Worm (Caenorhabditis elegans): ENCODE data around the gene ift-139.

The ift-139 gene

DNA sequence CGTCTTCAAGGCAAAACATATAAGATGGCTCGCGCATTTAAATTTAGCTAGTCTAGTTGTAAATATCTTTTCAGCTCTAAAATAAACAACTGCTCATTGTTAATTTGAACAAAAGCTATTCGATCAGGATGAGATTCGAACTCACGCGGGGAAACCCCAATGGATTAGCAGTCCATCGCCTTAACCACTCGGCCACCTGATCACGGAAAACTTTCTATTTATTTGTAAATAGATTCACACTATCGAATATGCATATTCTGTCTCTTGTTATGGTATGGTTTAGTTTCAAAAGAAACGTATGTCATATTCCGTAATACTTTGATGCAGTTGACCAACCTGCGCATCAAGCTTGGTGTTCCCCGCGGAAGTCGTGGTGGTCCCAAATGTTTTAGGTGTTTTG, 16.9 kb upstream of the ift-139 start:
- no peak for TF ChIP-seq gmeb-1 (tag; optimal IDR thresholded peaks at IDR 0.05)
- no peak for TF ChIP-seq sma-3 (GFP tag; optimal IDR thresholded peaks at IDR 0.05)
- TF ChIP-seq mbf-1 (tag; optimal IDR thresholded peaks at IDR 0.05) = no peak
- no peak for TF ChIP-seq nhr-237 (tag; optimal IDR thresholded peaks at IDR 0.05)

ce11 chrIII:6055706-6056105, 16.4 kb upstream of the ift-139 start, which contains the start of gene F40H6.5:
Gene F40H6.5 (minus strand): TSS chrIII:6055806.
- TF ChIP-seq mab-5 (tag; optimal IDR thresholded peaks at IDR 0.05) = no peak
- TF ChIP-seq F13H6.1 (tag; optimal IDR thresholded peaks at IDR 0.05) = no peak
- no peak for TF ChIP-seq lin-13 (GFP tag; optimal IDR thresholded peaks at IDR 0.05)
- TF ChIP-seq ztf-4 (tag; optimal IDR thresholded peaks at IDR 0.05) = no peak
- TF ChIP-seq nhr-12 (tag; optimal IDR thresholded peaks at IDR 0.05) = no peak
- TF ChIP-seq nhr-77 (tag; optimal IDR thresholded peaks at IDR 0.05) = no peak
- no peak for TF ChIP-seq nhr-11 (tag; optimal IDR thresholded peaks at IDR 0.05)
- no peak for TF ChIP-seq C34F6.9 (tag; optimal IDR thresholded peaks at IDR 0.05)
- no peak for TF ChIP-seq nhr-21 (tag; optimal IDR thresholded peaks at IDR 0.05)
- no peak for TF ChIP-seq peb-1 (tag; optimal IDR thresholded peaks at IDR 0.05)
- TF ChIP-seq elt-1 (tag; optimal IDR thresholded peaks at IDR 0.05) = no peak
- no peak for TF ChIP-seq skn-1 (tag; optimal IDR thresholded peaks at IDR 0.05)
- no peak for TF ChIP-seq nhr-23 (tag; optimal IDR thresholded peaks at IDR 0.05)
- no peak for TF ChIP-seq dmd-4 (tag; optimal IDR thresholded peaks at IDR 0.05)
- no peak for TF ChIP-seq nhr-10 (tag; optimal IDR thresholded peaks at IDR 0.05)
- TF ChIP-seq blmp-1 (tag; optimal IDR thresholded peaks at IDR 0.05; ENCODE audit: insufficient read depth) = no peak
- TF ChIP-seq sma-9 (GFP tag; optimal IDR thresholded peaks at IDR 0.05) = no peak
- TF ChIP-seq sma-9 (tag; optimal IDR thresholded peaks at IDR 0.05) = no peak
- no peak for TF ChIP-seq ceh-82 (tag; optimal IDR thresholded peaks at IDR 0.05)
- TF ChIP-seq gmeb-1 (tag; optimal IDR thresholded peaks at IDR 0.05) = no peak
- no peak for TF ChIP-seq sem-4 (tag; optimal IDR thresholded peaks at IDR 0.05)

DNA sequence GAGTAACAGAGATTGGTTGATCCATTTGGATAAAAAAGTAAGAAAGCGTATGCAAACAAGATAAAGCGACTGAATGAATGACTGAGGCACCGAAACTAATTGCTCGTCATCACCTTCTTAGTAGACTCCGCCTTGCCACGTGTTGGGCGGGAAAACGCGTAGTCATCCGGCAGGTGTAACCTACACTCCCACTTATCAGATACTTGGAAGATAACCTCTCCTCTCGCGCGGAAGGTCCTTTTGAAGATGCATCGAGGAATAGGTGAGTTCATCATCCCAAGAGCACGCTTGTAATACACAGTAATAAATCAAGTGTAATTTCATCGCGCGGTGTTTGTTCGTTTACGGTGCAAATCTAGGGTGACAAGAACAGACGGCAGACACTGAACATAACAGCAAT, 7.6 kb upstream of the ift-139 start, which contains the start of gene tbx-11:
tbx-11 (minus strand) TSS at position 101 of the 400 bp plus-strand sequence.
- no peak for TF ChIP-seq mdl-1 (tag; optimal IDR thresholded peaks at IDR 0.05)
- no peak for TF ChIP-seq ZK546.5 (tag; optimal IDR thresholded peaks at IDR 0.05)
- no peak for TF ChIP-seq elt-1 (tag; optimal IDR thresholded peaks at IDR 0.05)
- no peak for TF ChIP-seq nhr-129 (tag; optimal IDR thresholded peaks at IDR 0.05)
- no peak for TF ChIP-seq snpc-4 (tag; optimal IDR thresholded peaks at IDR 0.05)
- no peak for TF ChIP-seq ama-1 (optimal IDR thresholded peaks at IDR 0.05)
- no peak for TF ChIP-seq sem-4 (tag; optimal IDR thresholded peaks at IDR 0.05)
- no peak for TF ChIP-seq aly-2 (tag; optimal IDR thresholded peaks at IDR 0.05)
- no peak for TF ChIP-seq lin-11 (tag; optimal IDR thresholded peaks at IDR 0.05)
- TF ChIP-seq gmeb-1 (tag; optimal IDR thresholded peaks at IDR 0.05) = no peak
- TF ChIP-seq nhr-77 (tag; optimal IDR thresholded peaks at IDR 0.05) = no peak
- no peak for TF ChIP-seq fos-1 (tag; optimal IDR thresholded peaks at IDR 0.05)

ce11 chrIII:6030483-6030882, 8.8 kb downstream of the ift-139 start, which contains the start of gene ZK328.6:
Gene ZK328.6 (minus strand): TSS chrIII:6030583.
- TF ChIP-seq sma-3 (GFP tag; optimal IDR thresholded peaks at IDR 0.05) = no peak
- no peak for TF ChIP-seq sem-4 (tag; optimal IDR thresholded peaks at IDR 0.05)
- no peak for TF ChIP-seq ceh-16 (tag; optimal IDR thresholded peaks at IDR 0.05)
- TF ChIP-seq zag-1 (tag; optimal IDR thresholded peaks at IDR 0.05) = no peak
- no peak for TF ChIP-seq elt-1 (tag; optimal IDR thresholded peaks at IDR 0.05)
- TF ChIP-seq alr-1 (tag; optimal IDR thresholded peaks at IDR 0.05) = no peak
- TF ChIP-seq F13H6.1 (tag; optimal IDR thresholded peaks at IDR 0.05) = no peak
- no peak for TF ChIP-seq Y55F3AM.14 (GFP tag; optimal IDR thresholded peaks at IDR 0.05)
- no peak for TF ChIP-seq lin-13 (GFP tag; optimal IDR thresholded peaks at IDR 0.05)

DNA sequence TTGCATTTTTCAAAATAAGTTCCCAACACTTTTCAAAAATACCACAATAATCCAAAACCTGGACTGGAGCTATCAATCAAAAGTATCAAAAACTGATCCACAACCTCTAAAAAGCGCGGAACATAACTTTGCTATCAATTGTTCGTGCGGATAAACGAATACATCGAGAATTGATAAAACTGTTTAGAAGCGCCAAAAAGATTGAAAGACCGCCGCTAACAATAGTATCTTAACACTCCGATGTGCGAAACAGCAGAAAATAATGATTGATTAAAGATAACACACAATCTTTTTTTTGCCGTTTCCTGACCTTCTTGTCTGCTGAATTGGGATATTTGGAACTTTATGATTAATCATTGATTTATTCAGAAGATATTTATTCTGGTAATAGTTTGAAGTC, 10.8 kb downstream of the ift-139 start, which contains the start of gene tbx-7:
tbx-7 (minus strand) TSS at position 101 of the 400 bp plus-strand sequence.
- TF ChIP-seq Y55F3AM.14 (GFP tag; optimal IDR thresholded peaks at IDR 0.05) (no peak), skn-1 (tag; optimal IDR thresholded peaks at IDR 0.05) (no peak)

Data from whole organism, L2 larva.